Worm (Caenorhabditis elegans) whole organism, midembryonic: ENCODE measurements around the gene lips-17.

Experiments used
- T22C8.4 ChIP-seq: fragments of 200-800 bp; sonication (Bioruptor generic); IDR thresholded peaks from 2 replicates; pipeline ENCODE4 v1.3.6; 2022; ENCODE audit warnings: missing genetic modification characterization, missing compliant biosample characterization
- cog-1 ChIP-seq: sonication (generic microtip); optimal IDR thresholded peaks from 2 replicates; lab custom pipeline; 2016; ENCODE audit warnings: missing genetic modification characterization, missing compliant biosample characterization
- flt-1 ChIP-seq: fragments of 200-800 bp; sonication (Bioruptor generic); IDR thresholded peaks from 2 replicates; pipeline ENCODE4 v1.3.6; 2022; ENCODE audit warnings: missing genetic modification characterization, missing compliant biosample characterization
- klf-2 ChIP-seq: fragments of 200-800 bp; sonication (Bioruptor generic); conservative IDR thresholded peaks from 2 replicates; pipeline ENCODE4 v1.3.6; 2022; ENCODE audit warnings: missing genetic modification reagents, missing genetic modification characterization, missing compliant biosample characterization
- med-1 ChIP-seq: sonication (generic microtip); optimal IDR thresholded peaks from 2 replicates; lab custom pipeline; 2017; ENCODE audit warnings: missing genetic modification characterization, mild to moderate bottlenecking, missing compliant biosample characterization, antibody characterized with exemption, missing genetic modification reagents; ENCODE audit not compliant: insufficient read depth
- ref-1 ChIP-seq: fragments of 200-800 bp; sonication (Bioruptor generic); conservative IDR thresholded peaks from 2 replicates; pipeline ENCODE4 v1.3.6; 2022; ENCODE audit warnings: missing genetic modification reagents, missing genetic modification characterization, missing compliant biosample characterization
- tab-1 ChIP-seq: fragments of 200-800 bp; sonication (Bioruptor generic); IDR thresholded peaks from 2 replicates; pipeline ENCODE4 v1.3.6; 2022; ENCODE audit warnings: missing genetic modification characterization, missing compliant biosample characterization
- ztf-23 ChIP-seq: fragments of 200-800 bp; sonication (Bioruptor generic); IDR thresholded peaks from 2 replicates; pipeline ENCODE4 v1.3.6; 2022; ENCODE audit warnings: missing genetic modification reagents, missing genetic modification characterization, missing compliant biosample characterization
- ztf-29 ChIP-seq: fragments of 200-800 bp; sonication (Bioruptor generic); IDR thresholded peaks from 2 replicates; pipeline ENCODE4 v1.3.6; 2022; ENCODE audit warnings: missing genetic modification reagents, missing genetic modification characterization, missing compliant biosample characterization

- no peak for TF ChIP-seq ztf-29 (GFP tag; lab: Robert Waterston, UW)
- TF ChIP-seq klf-2 = no peak
- TF ChIP-seq flt-1 = no peak
- no peak for TF ChIP-seq med-1
- TF ChIP-seq cog-1 (tag; lab: Kevin White, UChicago) = no peak
- no peak for TF ChIP-seq T22C8.4 (GFP tag; lab: Robert Waterston, UW)
- TF ChIP-seq ztf-23 (GFP tag; lab: Robert Waterston, UW) = no peak
- no peak for TF ChIP-seq tab-1 (GFP tag; lab: Robert Waterston, UW)
- no peak for TF ChIP-seq ref-1
Measured at ce11 chrII:7588295-7588694, 19.8 kb upstream of the lips-17 start.
